Fruit fly (Drosophila melanogaster) whole organism, embryonic: ENCODE results near the gene bbg.

Experiments
- CG11456 ChIP-seq: fragments of 200-800 bp; sonication (Bioruptor generic); IDR thresholded peaks from 3 replicates; pipeline ENCODE4 v1.3.6; 2022; ENCODE audit warnings: missing biosample characterization, missing genetic modification characterization
- CG11504 ChIP-seq: fragments of 200-800 bp; sonication (Bioruptor generic); optimal IDR thresholded peaks from 3 replicates; lab custom pipeline; 2019; ENCODE audit warnings: missing biosample characterization, mild to moderate bottlenecking, missing genetic modification characterization, moderate library complexity
- CG11560 ChIP-seq: fragments of 200-800 bp; sonication (Bioruptor generic); IDR thresholded peaks from 3 replicates; pipeline ENCODE4 v1.3.6; 2022; ENCODE audit warnings: missing biosample characterization, missing genetic modification characterization
- CG1647 ChIP-seq: fragments of 200-800 bp; sonication (Bioruptor generic); optimal IDR thresholded peaks from 3 replicates; lab custom pipeline; 2016; ENCODE audit warnings: missing biosample characterization, missing genetic modification characterization
- CG16813 ChIP-seq: fragments of 200-800 bp; sonication (Bioruptor generic); IDR thresholded peaks from 3 replicates; pipeline ENCODE4 v1.3.6; 2022; ENCODE audit warnings: missing biosample characterization, missing genetic modification characterization; ENCODE audit not compliant: partially characterized antibody
- CG17361 ChIP-seq: fragments of 200-800 bp; sonication (Bioruptor generic); IDR thresholded peaks from 3 replicates; pipeline ENCODE4 v1.3.6; 2022; ENCODE audit warnings: missing biosample characterization, missing genetic modification characterization
- CG18011 ChIP-seq: fragments of 200-800 bp; sonication (Bioruptor generic); optimal IDR thresholded peaks from 2 replicates; lab custom pipeline; 2017; ENCODE audit warnings: missing biosample characterization, missing genetic modification characterization, mild to moderate bottlenecking, moderate library complexity, missing genotype
- CG2120 ChIP-seq: fragments of 200-800 bp; sonication (Bioruptor generic); optimal IDR thresholded peaks from 3 replicates; lab custom pipeline; 2016; ENCODE audit warnings: missing biosample characterization, missing genetic modification characterization
- CG2199 ChIP-seq: fragments of 200-800 bp; sonication (Bioruptor generic); IDR thresholded peaks from 3 replicates; pipeline ENCODE4 v1.3.6; 2022; ENCODE audit warnings: missing biosample characterization, missing genetic modification characterization
- CG3065 ChIP-seq: fragments of 200-800 bp; sonication (Bioruptor generic); optimal IDR thresholded peaks from 2 replicates; lab custom pipeline; 2016; ENCODE audit warnings: missing biosample characterization, missing genetic modification characterization
- CG5180 ChIP-seq: fragments of 200-800 bp; sonication (Bioruptor generic); optimal IDR thresholded peaks from 3 replicates; lab custom pipeline; 2017; ENCODE audit warnings: missing biosample characterization, missing genetic modification characterization, mild to moderate bottlenecking, moderate library complexity, missing genetic modification reagents
- CG5245 ChIP-seq: fragments of 200-800 bp; sonication (Bioruptor generic); optimal IDR thresholded peaks from 3 replicates; lab custom pipeline; 2016; ENCODE audit warnings: missing biosample characterization, missing genetic modification characterization
- CG6272 ChIP-seq: fragments of 200-800 bp; sonication (Bioruptor generic); IDR thresholded peaks from 2 replicates; pipeline ENCODE4 v1.3.6; 2022; ENCODE audit warnings: missing biosample characterization, missing genetic modification characterization
- CG8478 ChIP-seq: fragments of >200 bp; optimal IDR thresholded peaks from 2 replicates; lab custom pipeline; 2018
- CG9215 ChIP-seq: fragments of 200-800 bp; sonication (Bioruptor generic); IDR thresholded peaks from 2 replicates; pipeline ENCODE4 v1.3.6; 2022; ENCODE audit warnings: missing biosample characterization, missing genetic modification characterization
- CG9797 ChIP-seq: fragments of 200-800 bp; sonication (Bioruptor generic); optimal IDR thresholded peaks from 3 replicates; lab custom pipeline; 2018; ENCODE audit warnings: missing biosample characterization, mild to moderate bottlenecking, missing genetic modification characterization
- CTCF ChIP-seq: fragments of 200-800 bp; sonication (Bioruptor generic); optimal IDR thresholded peaks from 2 replicates; lab custom pipeline; 2017; ENCODE audit warnings: missing biosample characterization, mild to moderate bottlenecking, missing genetic modification characterization, moderate library complexity
- Ets97D ChIP-seq: fragments of 200-800 bp; sonication (Bioruptor generic); optimal IDR thresholded peaks from 3 replicates; lab custom pipeline; 2016; ENCODE audit warnings: missing biosample characterization, missing genetic modification characterization
- Fer3 ChIP-seq: fragments of 200-800 bp; sonication (Bioruptor generic); optimal IDR thresholded peaks from 2 replicates; lab custom pipeline; 2018; ENCODE audit warnings: missing biosample characterization, mild to moderate bottlenecking, missing genetic modification characterization, moderate library complexity
- Med ChIP-seq: fragments of 200-800 bp; sonication (Bioruptor generic); peaks from one replicate; lab custom pipeline; 2016; ENCODE audit warnings: missing biosample characterization, missing genetic modification characterization, mild to moderate bottlenecking, inconsistent platforms, moderate library complexity
- Pdp1 ChIP-seq, 2 experiments: fragments of 200-800 bp; sonication (Bioruptor generic); optimal IDR thresholded peaks; 3 replicates each; lab custom pipeline; 2016; ENCODE audit warnings: missing biosample characterization in 2 of 2, missing genetic modification characterization in 2 of 2, mild to moderate bottlenecking in 1 of 2, moderate library complexity in 1 of 2
- Sry-β ChIP-seq: fragments of 200-800 bp; sonication (Bioruptor generic); optimal IDR thresholded peaks from 2 replicates; lab custom pipeline; 2018; ENCODE audit warnings: missing biosample characterization, mild to moderate bottlenecking, missing genetic modification characterization, moderate library complexity
- Ssrp ChIP-seq: fragments of 200-800 bp; sonication (Bioruptor generic); optimal IDR thresholded peaks from 2 replicates; lab custom pipeline; 2018; ENCODE audit warnings: missing biosample characterization, mild to moderate bottlenecking, missing genetic modification characterization, moderate library complexity
- cad ChIP-seq: fragments of >200 bp; optimal IDR thresholded peaks from 2 replicates; lab custom pipeline; 2017; ENCODE audit warnings: missing biosample characterization, missing genetic modification characterization
- dati ChIP-seq: fragments of 200-800 bp; sonication (Bioruptor generic); IDR thresholded peaks from 2 replicates; pipeline ENCODE4 v1.3.6; 2022; ENCODE audit warnings: missing biosample characterization, missing genetic modification characterization
- dimm ChIP-seq: fragments of 200-800 bp; sonication (Bioruptor generic); IDR thresholded peaks from 2 replicates; pipeline ENCODE4 v1.3.6; 2022; ENCODE audit warnings: missing biosample characterization, missing genetic modification characterization
- exex ChIP-seq: fragments of 200-800 bp; sonication (Bioruptor generic); optimal IDR thresholded peaks from 4 replicates; lab custom pipeline; 2018; ENCODE audit warnings: missing biosample characterization, mild to moderate bottlenecking, missing genetic modification characterization, moderate library complexity
- fd102C ChIP-seq: fragments of 200-800 bp; sonication (Bioruptor generic); optimal IDR thresholded peaks from 2 replicates; lab custom pipeline; 2018; ENCODE audit warnings: missing biosample characterization, mild to moderate bottlenecking, missing genetic modification characterization, moderate library complexity
- hth ChIP-seq: fragments of >200 bp; optimal IDR thresholded peaks from 2 replicates; lab custom pipeline; 2017; ENCODE audit warnings: inconsistent platforms
- knrl ChIP-seq: fragments of 200-800 bp; sonication (Bioruptor generic); IDR thresholded peaks from 3 replicates; pipeline ENCODE4 v1.3.6; 2022; ENCODE audit warnings: missing biosample characterization, missing genetic modification characterization; ENCODE audit not compliant: partially characterized antibody
- mam ChIP-seq: fragments of 200-800 bp; sonication (Bioruptor generic); optimal IDR thresholded peaks from 3 replicates; lab custom pipeline; 2016; ENCODE audit warnings: missing biosample characterization, missing genetic modification characterization
- salm ChIP-seq: fragments of 200-800 bp; sonication (Bioruptor generic); optimal IDR thresholded peaks from 2 replicates; lab custom pipeline; 2018; ENCODE audit warnings: missing biosample characterization, mild to moderate bottlenecking, missing genetic modification characterization
- sens ChIP-seq: fragments of 200-800 bp; sonication (Bioruptor generic); peaks from one replicate; lab custom pipeline; 2016; ENCODE audit warnings: missing biosample characterization, missing genetic modification characterization
- stwl ChIP-seq: fragments of 200-800 bp; sonication (Bioruptor generic); optimal IDR thresholded peaks from 3 replicates; lab custom pipeline; 2018; ENCODE audit warnings: missing biosample characterization, mild to moderate bottlenecking, missing genetic modification characterization, moderate library complexity
- tio ChIP-seq: fragments of 200-800 bp; sonication (Bioruptor generic); optimal IDR thresholded peaks from 2 replicates; lab custom pipeline; 2017; ENCODE audit warnings: missing biosample characterization, missing genetic modification characterization, inconsistent platforms
- trem ChIP-seq: fragments of 200-800 bp; optimal IDR thresholded peaks from 3 replicates; lab custom pipeline; 2019; ENCODE audit warnings: missing biosample characterization, mild to moderate bottlenecking, missing genetic modification characterization, moderate library complexity
- vnd ChIP-seq: fragments of 200-800 bp; sonication (Bioruptor generic); IDR thresholded peaks from 3 replicates; pipeline ENCODE4 v1.3.6; 2022; ENCODE audit warnings: missing biosample characterization, missing genetic modification characterization; ENCODE audit not compliant: partially characterized antibody
- wdn ChIP-seq: fragments of 200-800 bp; sonication (Bioruptor generic); IDR thresholded peaks from 2 replicates; pipeline ENCODE4 v1.3.6; 2022; ENCODE audit warnings: missing biosample characterization, missing genetic modification characterization
- wor ChIP-seq: fragments of 200-800 bp; sonication (Bioruptor generic); IDR thresholded peaks from 2 replicates; pipeline ENCODE4 v1.3.6; 2022; ENCODE audit warnings: missing biosample characterization, missing genetic modification characterization
- yki ChIP-seq: fragments of >200 bp; optimal IDR thresholded peaks from 3 replicates; lab custom pipeline; 2018
- zfh1 ChIP-seq: fragments of 200-800 bp; sonication (Bioruptor generic); IDR thresholded peaks from 3 replicates; pipeline ENCODE4 v1.3.6; 2022; ENCODE audit warnings: missing biosample characterization, missing genetic modification characterization

Gene bbg

dm6 chr3L:14402632-14403031, 133.4 kb downstream of the bbg start, which contains the start of gene CG3868:
CG3868 (minus strand) TSS chr3L:14402725.
- TF ChIP-seq dimm (no peak), CG2199 (GFP tag; lab: Robert Waterston, UW) (0 out of 3 replicates have a peak, but pooled peaks have one; percentile 66), exex (tag; lab: Kevin White, UChicago) (peak; percentile 18), dati (GFP tag; lab: Robert Waterston, UW) (no peak)

dm6 chr3L:14399873-14400272, 136.2 kb downstream of the bbg start:
- TF ChIP-seq Sry-β (peak; percentile 52), Ssrp (no peak), zfh1 (GFP tag; lab: Robert Waterston, UW) (0 out of 3 replicates have a peak, but pooled peaks have one; percentile 23), stwl (peak; percentile 64), cad (GFP tag; lab: Kevin White, UChicago) (peak; percentile 21), CG11504 (peak; percentile 65), trem (tag; lab: Kevin White, UChicago) (peak; percentile 82), CG5245 (GFP tag; lab: Kevin White, UChicago) (no peak)
- TF ChIP-seq, all 482 proteins: peak for 6

dm6 chr3L:14397020-14397602, 139.0 kb downstream of the bbg start:
- TF ChIP-seq fd102C (GFP tag; lab: Kevin White, UChicago) = no peak
- peak; percentile 25; the same call in 1 of the 3 replicates for TF ChIP-seq CG17361 (GFP tag; lab: Robert Waterston, UW)
- TF ChIP-seq yki (lab: Kevin White, UChicago) = no peak
- TF ChIP-seq stwl = peak; percentile 84
- no peak for TF ChIP-seq CG9797 (GFP tag; lab: Kevin White, UChicago)
- TF ChIP-seq CG8478 (lab: Kevin White, UChicago) = no peak
- TF ChIP-seq Ets97D (GFP tag; lab: Kevin White, UChicago) = no peak
- no peak for TF ChIP-seq mam
- TF ChIP-seq CG16813 (GFP tag; lab: Robert Waterston, UW) = no peak
- TF ChIP-seq vnd (GFP tag; lab: Robert Waterston, UW) = no peak
- no peak for TF ChIP-seq wdn (GFP tag; lab: Robert Waterston, UW)
- peak; percentile 91 for TF ChIP-seq CTCF (GFP tag; lab: Kevin White, UChicago)
- peak; percentile 30 for TF ChIP-seq CG11504
- no peak for TF ChIP-seq CG1647
- no peak for TF ChIP-seq CG11456 (GFP tag; lab: Robert Waterston, UW)
- no peak for TF ChIP-seq knrl
- TF ChIP-seq wor (GFP tag; lab: Robert Waterston, UW) = no peak
- TF ChIP-seq sens (GFP tag; lab: Kevin White, UChicago) = peak; percentile 4

- TF ChIP-seq CG11560 (tag; lab: Robert Waterston, UW) = no peak
- peak; percentile 53 for TF ChIP-seq sens (GFP tag; lab: Kevin White, UChicago)
- TF ChIP-seq salm (tag; lab: Kevin White, UChicago) = no peak
- no peak for TF ChIP-seq CG9215 (GFP tag; lab: Robert Waterston, UW)
- TF ChIP-seq CG5180 (GFP tag; lab: Kevin White, UChicago) = no peak
- no peak for TF ChIP-seq CG3065 (GFP tag; lab: Kevin White, UChicago)
Measured at dm6 chr3L:14389242-14389641, 146.8 kb downstream of the bbg start.

- TF ChIP-seq CG11504 = peak; percentile 21
- TF ChIP-seq hth = no peak
- no peak for TF ChIP-seq CG6272
- peak; percentile 9 for TF ChIP-seq Med (GFP tag; lab: Kevin White, UChicago)
- TF ChIP-seq sens (GFP tag; lab: Kevin White, UChicago) = peak; percentile 63
- peak; percentile 19 for TF ChIP-seq CG2120 (GFP tag; lab: Kevin White, UChicago)
- TF ChIP-seq Pdp1 (GFP tag; optimal IDR thresholded peaks at IDR 0.05; lab: Kevin White, UChicago) = no peak
- TF ChIP-seq Fer3 (tag; lab: Kevin White, UChicago) = no peak
- TF ChIP-seq CG18011 = peak; percentile 5
- peak; percentile 11 for TF ChIP-seq tio (GFP tag; lab: Kevin White, UChicago)
Measured at dm6 chr3L:14381523-14381922, 154.6 kb downstream of the bbg start, which contains the start of gene CG43120. CG43120 (plus strand) TSS chr3L:14381913.
